Worm (Caenorhabditis elegans) whole organism, young adult: ENCODE data around the gene pqn-36.

Source experiments
- B0336.3 ChIP-seq: fragments of 200-800 bp; sonication (Bioruptor generic); IDR thresholded peaks from 2 replicates; pipeline ENCODE4 v1.3.6; 2022; ENCODE audit warnings: missing genetic modification characterization, missing compliant biosample characterization
- C06A6.2 ChIP-seq: fragments of 200-800 bp; sonication (Bioruptor generic); conservative IDR thresholded peaks from 2 replicates; pipeline ENCODE4 v1.3.6; 2022; ENCODE audit warnings: missing genetic modification characterization, missing compliant biosample characterization
- C17E4.6 ChIP-seq: fragments of 200-800 bp; sonication (Bioruptor generic); IDR thresholded peaks from 2 replicates; pipeline ENCODE4 v1.3.6; 2022; ENCODE audit warnings: missing genetic modification reagents, missing genetic modification characterization, missing compliant biosample characterization
- F23B12.7 ChIP-seq: sonication (generic microtip); optimal IDR thresholded peaks from 2 replicates; lab custom pipeline; 2017; ENCODE audit warnings: missing genetic modification characterization, mild to moderate bottlenecking, missing compliant biosample characterization, antibody characterized with exemption, moderate library complexity; ENCODE audit not compliant: insufficient read depth
- F52B5.7 ChIP-seq: sonication (generic microtip); optimal IDR thresholded peaks from 2 replicates; lab custom pipeline; 2016; ENCODE audit warnings: mild to moderate bottlenecking, missing genetic modification characterization, missing compliant biosample characterization
- Y53G8AR.9 ChIP-seq: fragments of 200-800 bp; sonication (Bioruptor generic); conservative IDR thresholded peaks from 2 replicates; pipeline ENCODE4 v1.3.6; 2022; ENCODE audit warnings: missing genetic modification reagents, missing genetic modification characterization, missing compliant biosample characterization
- Y56A3A.18 ChIP-seq: fragments of 200-800 bp; sonication (Bioruptor generic); IDR thresholded peaks from 2 replicates; pipeline ENCODE4 v1.3.6; 2022; ENCODE audit warnings: missing genetic modification reagents, missing genetic modification characterization, missing compliant biosample characterization
- ama-1 ChIP-seq, 3 experiments: fragments of 150-350 bp in 1 of 3; sonication (generic microtip) in 2 of 3; optimal IDR thresholded peaks; 2 replicates each; lab custom pipeline; 2014 to 2018; ENCODE audit warnings: missing biosample characterization in 2 of 3, missing genetic modification characterization in 2 of 3, missing genetic modification reagents in 2 of 3
- cebp-1 ChIP-seq, 2 experiments: fragments of 200-800 bp in 1 of 2; sonication (Bioruptor generic) in 1 of 2; sonication (generic microtip) in 1 of 2; IDR thresholded peaks in 1 of 2; optimal IDR thresholded peaks in 1 of 2; 2 replicates each; pipeline versions ENCODE4 v1.3.6 to Lab custom; 2017 to 2022; ENCODE audit warnings: missing compliant biosample characterization in 2 of 2, missing genetic modification characterization in 2 of 2, mild to moderate bottlenecking in 1 of 2, missing genetic modification reagents in 1 of 2, moderate library complexity in 1 of 2
- chd-7 ChIP-seq: sonication (generic microtip); optimal IDR thresholded peaks from 2 replicates; lab custom pipeline; 2016; ENCODE audit warnings: mild to moderate bottlenecking, missing genetic modification characterization, moderate library complexity, missing compliant biosample characterization
- dox-1 ChIP-seq: fragments of 200-800 bp; sonication (Bioruptor generic); IDR thresholded peaks from 2 replicates; pipeline ENCODE4 v1.3.6; 2022; ENCODE audit warnings: missing genetic modification reagents, missing genetic modification characterization, missing compliant biosample characterization
- dpl-1 ChIP-seq: fragments of 150-350 bp; optimal IDR thresholded peaks from 2 replicates; lab custom pipeline; 2014; ENCODE audit warnings: missing biosample characterization, missing genetic modification reagents, missing genetic modification characterization
- gei-17 ChIP-seq: fragments of 200-800 bp; sonication (Bioruptor generic); optimal IDR thresholded peaks from 2 replicates; lab custom pipeline; 2018; ENCODE audit warnings: mild to moderate bottlenecking, missing genetic modification characterization, missing compliant biosample characterization
- hmg-1.2 ChIP-seq: fragments of 200-800 bp; sonication (Bioruptor generic); IDR thresholded peaks from 2 replicates; pipeline ENCODE4 v1.3.6; 2022; ENCODE audit warnings: missing genetic modification reagents, missing genetic modification characterization, missing compliant biosample characterization
- hmg-20 ChIP-seq: fragments of 200-800 bp; sonication (Bioruptor generic); IDR thresholded peaks from 2 replicates; pipeline ENCODE4 v1.3.6; 2022; ENCODE audit warnings: missing genetic modification reagents, missing genetic modification characterization, missing compliant biosample characterization
- hrde-1 ChIP-seq: sonication (generic microtip); optimal IDR thresholded peaks from 2 replicates; lab custom pipeline; 2016; ENCODE audit warnings: missing genetic modification characterization, mild to moderate bottlenecking, missing compliant biosample characterization, moderate library complexity, missing genotype, missing genetic modification reagents, borderline replicate concordance
- lin-26 ChIP-seq: fragments of 200-800 bp; sonication (Bioruptor generic); IDR thresholded peaks from 2 replicates; pipeline ENCODE4 v1.3.6; 2022; ENCODE audit warnings: missing genetic modification reagents, missing genetic modification characterization, missing compliant biosample characterization
- lsl-1 ChIP-seq: fragments of 200-800 bp; sonication (Bioruptor generic); optimal IDR thresholded peaks from 2 replicates; lab custom pipeline; 2018; ENCODE audit warnings: mild to moderate bottlenecking, missing genetic modification characterization, moderate library complexity, missing compliant biosample characterization
- lsy-27 ChIP-seq: sonication (generic microtip); optimal IDR thresholded peaks from 2 replicates; lab custom pipeline; 2017; ENCODE audit warnings: missing genetic modification characterization, mild to moderate bottlenecking, missing compliant biosample characterization, antibody characterized with exemption, missing genotype, borderline replicate concordance; ENCODE audit not compliant: insufficient read depth
- mel-28 ChIP-seq: sonication (generic microtip); optimal IDR thresholded peaks from 2 replicates; lab custom pipeline; 2016; ENCODE audit warnings: borderline replicate concordance, mild to moderate bottlenecking, missing genetic modification characterization, missing compliant biosample characterization
- nfyb-1 ChIP-seq: fragments of 200-800 bp; sonication (Bioruptor generic); IDR thresholded peaks from 2 replicates; pipeline ENCODE4 v1.3.6; 2022; ENCODE audit warnings: missing genetic modification reagents, missing genetic modification characterization, missing compliant biosample characterization
- nhr-80 ChIP-seq: sonication (generic microtip); optimal IDR thresholded peaks from 2 replicates; lab custom pipeline; 2016; ENCODE audit warnings: missing genetic modification characterization, missing compliant biosample characterization
- rpc-1 ChIP-seq, 2 experiments: fragments of 150-350 bp in 1 of 2; sonication (generic microtip) in 1 of 2; optimal IDR thresholded peaks; 2 replicates each; lab custom pipeline; 2014 to 2018; ENCODE audit warnings: missing biosample characterization in 1 of 2, missing genetic modification characterization in 1 of 2, missing genetic modification reagents in 1 of 2, missing genotype in 1 of 2
- sdz-38 ChIP-seq: sonication (generic microtip); optimal IDR thresholded peaks from 2 replicates; lab custom pipeline; 2016; ENCODE audit warnings: missing genotype, missing genetic modification characterization, missing compliant biosample characterization
- sea-2 ChIP-seq: fragments of 200-800 bp; sonication (Bioruptor generic); IDR thresholded peaks from 2 replicates; pipeline ENCODE4 v1.3.6; 2022; ENCODE audit warnings: missing genetic modification characterization, missing compliant biosample characterization
- snpc-1.3 ChIP-seq: sonication (generic microtip); optimal IDR thresholded peaks from 2 replicates; lab custom pipeline; 2017; ENCODE audit warnings: missing genetic modification characterization, mild to moderate bottlenecking, missing compliant biosample characterization, antibody characterized with exemption, moderate library complexity, missing genotype, missing genetic modification reagents; ENCODE audit not compliant: insufficient read depth
- snpc-4 ChIP-seq, 5 experiments: fragments of 150-350 bp in 1 of 5; sonication (generic microtip) in 4 of 5; optimal IDR thresholded peaks; 2 replicates each; lab custom pipeline; 2014 to 2018; ENCODE audit warnings: missing genetic modification characterization in 5 of 5, missing biosample characterization in 3 of 5, antibody characterized with exemption in 2 of 5, mild to moderate bottlenecking in 2 of 5, missing compliant biosample characterization in 2 of 5, missing genotype in 2 of 5, moderate library complexity in 2 of 5, missing genetic modification reagents in 1 of 5
- sptf-2 ChIP-seq: fragments of 200-800 bp; sonication (Bioruptor generic); optimal IDR thresholded peaks from 2 replicates; lab custom pipeline; 2018; ENCODE audit warnings: mild to moderate bottlenecking, missing genetic modification characterization, missing compliant biosample characterization
- unc-130 ChIP-seq: sonication (generic microtip); optimal IDR thresholded peaks from 2 replicates; lab custom pipeline; 2016; ENCODE audit warnings: missing genetic modification reagents, missing genetic modification characterization, missing compliant biosample characterization
- unc-62 ChIP-seq: fragments of 150-350 bp; optimal IDR thresholded peaks from 2 replicates; lab custom pipeline; 2014; ENCODE audit warnings: missing biosample characterization, missing genetic modification reagents, missing genetic modification characterization
- zfh-2 ChIP-seq: fragments of 200-800 bp; sonication (Bioruptor generic); conservative IDR thresholded peaks from 2 replicates; pipeline ENCODE4 v1.3.6; 2022; ENCODE audit warnings: missing genetic modification reagents, missing genetic modification characterization, missing compliant biosample characterization
- ztf-18 ChIP-seq: sonication (generic microtip); optimal IDR thresholded peaks from 2 replicates; lab custom pipeline; 2016; ENCODE audit warnings: missing genotype, mild to moderate bottlenecking, missing genetic modification characterization, missing compliant biosample characterization
- ztf-3 ChIP-seq: fragments of 200-800 bp; sonication (Bioruptor generic); optimal IDR thresholded peaks from 2 replicates; lab custom pipeline; 2018; ENCODE audit warnings: mild to moderate bottlenecking, missing genetic modification characterization, missing compliant biosample characterization

Gene pqn-36

DNA sequence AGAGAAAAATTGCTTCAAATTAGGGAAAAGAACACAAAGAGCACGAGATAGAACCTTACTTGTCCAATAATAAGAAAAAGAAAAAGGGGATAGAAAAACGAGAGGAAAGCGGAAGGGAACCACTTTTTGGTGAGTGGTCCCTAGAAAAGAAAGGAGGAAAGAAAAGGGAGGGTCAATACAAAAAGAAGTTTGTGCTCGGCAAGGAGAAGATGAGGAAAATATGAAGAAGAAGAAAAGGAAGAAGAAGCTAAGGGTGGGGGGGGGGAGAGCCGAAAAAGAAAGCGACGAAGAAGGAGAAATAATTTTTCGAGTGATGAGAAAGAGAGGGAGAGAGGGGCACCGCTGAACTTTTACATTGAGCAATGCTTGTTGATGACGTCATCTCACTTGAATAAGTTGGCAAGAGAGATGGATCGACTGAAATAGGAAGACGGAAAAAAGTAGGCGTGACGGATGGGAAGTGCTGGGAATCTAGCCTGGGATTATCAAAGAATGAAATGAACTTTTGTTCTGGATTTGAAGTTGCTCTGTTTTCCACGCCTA, 29.4 kb downstream of the pqn-36 start (continued):
- no peak for TF ChIP-seq gei-17 (GFP tag; lab: Kevin White, UChicago)

ce11 chrX:15385379-15385778, 29.9 kb downstream of the pqn-36 start:
- TF ChIP-seq C17E4.6 (no peak), rpc-1 (optimal IDR thresholded peaks at IDR 0.05; lab: Kevin White, UChicago) (peak; percentile 23), rpc-1 (tag; optimal IDR thresholded peaks at IDR 0.05; lab: Kevin White, UChicago) (peak; percentile 59), zfh-2 (0 out of 2 replicates have a peak, but pooled peaks have one; percentile 15), F23B12.7 (no peak)

ce11 chrX:15384090-15384624, 31.1 kb downstream of the pqn-36 start:
- no peak for TF ChIP-seq C17E4.6
- no peak for TF ChIP-seq unc-130 (GFP tag; lab: Kevin White, UChicago)
- TF ChIP-seq sptf-2, result no peak
- TF ChIP-seq ama-1 (optimal IDR thresholded peaks at IDR 0.05; lab: Kevin White, UChicago), result no peak
- TF ChIP-seq ama-1 (GFP tag; optimal IDR thresholded peaks at IDR 0.05; lab: Kevin White, UChicago), result no peak
- no peak for TF ChIP-seq chd-7 (tag; lab: Kevin White, UChicago)
- TF ChIP-seq lin-26, result no peak
- TF ChIP-seq zfh-2, result no peak
- TF ChIP-seq B0336.3 (GFP tag; lab: Robert Waterston, UW), result no peak
- TF ChIP-seq hrde-1, result no peak
- TF ChIP-seq ztf-3 (GFP tag; lab: Kevin White, UChicago), result no peak
- no peak for TF ChIP-seq dpl-1
- no peak for TF ChIP-seq ztf-18
- TF ChIP-seq Y53G8AR.9 (GFP tag; lab: Robert Waterston, UW), result no peak
- TF ChIP-seq sea-2, result no peak
- TF ChIP-seq sdz-38 (tag; lab: Kevin White, UChicago), result no peak
- TF ChIP-seq, all 124 proteins: peak for 0

- TF ChIP-seq hmg-1.2 (GFP tag; lab: Robert Waterston, UW) (peak; percentile 7; the same call in 1 of the 2 replicates), hmg-20 (no peak), cebp-1 (GFP tag; IDR thresholded peaks at IDR 0.05; lab: Robert Waterston, UW) (no peak), cebp-1 (tag; optimal IDR thresholded peaks at IDR 0.05; lab: Kevin White, UChicago) (peak; percentile 69), snpc-4 (GFP tag; optimal IDR thresholded peaks at IDR 0.05; lab: Kevin White, UChicago) (no peak), snpc-4 (tag; optimal IDR thresholded peaks at IDR 0.05; lab: Kevin White, UChicago) (no peak), unc-130 (GFP tag; lab: Kevin White, UChicago) (no peak), nhr-80 (tag; lab: Kevin White, UChicago) (peak; percentile 87), Y56A3A.18 (GFP tag; lab: Robert Waterston, UW) (0 out of 2 replicates have a peak, but pooled peaks have one; percentile 19), dox-1 (GFP tag; lab: Robert Waterston, UW) (no peak; the same call in 1 of the 2 replicates), ztf-18 (no peak), zfh-2 (no peak), snpc-1.3 (tag; lab: Kevin White, UChicago) (no peak), F52B5.7 (tag; lab: Kevin White, UChicago) (no peak), C06A6.2 (no peak), lsl-1 (GFP tag; lab: Kevin White, UChicago) (no peak), mel-28 (no peak), lsy-27 (tag; lab: Kevin White, UChicago) (no peak), unc-62 (GFP tag; lab: Kevin White, UChicago) (no peak), nfyb-1 (GFP tag; lab: Robert Waterston, UW) (peak; percentile 51; the same call in 1 of the 2 replicates)
These were observed 32.4 kb downstream of the pqn-36 start for ce11 chrX:15382914-15383313.
